Fruit fly (Drosophila melanogaster) whole organism, wandering third instar larva: ENCODE results near the gene CG6184.

Experiments used
- Abd-B ChIP-seq: fragments of >200 bp; optimal IDR thresholded peaks from 2 replicates; lab custom pipeline; 2017; ENCODE audit warnings: missing biosample characterization, missing genetic modification characterization
- CG32264 ChIP-seq: fragments of 200-800 bp; sonication (Bioruptor generic); optimal IDR thresholded peaks from 2 replicates; lab custom pipeline; 2016; ENCODE audit warnings: missing biosample characterization, missing genetic modification characterization
- CG9705 ChIP-seq: fragments of 200-800 bp; sonication (Bioruptor generic); optimal IDR thresholded peaks from 2 replicates; lab custom pipeline; 2018; ENCODE audit warnings: missing biosample characterization, mild to moderate bottlenecking, missing genetic modification characterization
- CrebA ChIP-seq: fragments of 200-800 bp; sonication (Bioruptor generic); optimal IDR thresholded peaks from 2 replicates; lab custom pipeline; 2016; ENCODE audit warnings: missing biosample characterization, mild to moderate bottlenecking, missing genetic modification characterization, borderline replicate concordance
- Dif ChIP-seq: fragments of 200-275, 200-300 bp; sonication (Bioruptor generic); optimal IDR thresholded peaks from 2 replicates; lab custom pipeline; 2018; ENCODE audit warnings: missing biosample characterization, missing genetic modification characterization; ENCODE audit not compliant: partially characterized antibody
- HLH106 ChIP-seq: fragments of 200-800 bp; optimal IDR thresholded peaks from 3 replicates; lab custom pipeline; 2019; ENCODE audit warnings: missing biosample characterization, mild to moderate bottlenecking, missing genetic modification characterization, moderate library complexity
- Hnf4 ChIP-seq: fragments of 200-800 bp; sonication (Bioruptor generic); optimal IDR thresholded peaks from 2 replicates; lab custom pipeline; 2016; ENCODE audit warnings: missing biosample characterization, mild to moderate bottlenecking, missing genetic modification characterization
- Hr78 ChIP-seq: fragments of >200 bp; optimal IDR thresholded peaks from 2 replicates; lab custom pipeline; 2017; ENCODE audit warnings: missing biosample characterization, missing genetic modification characterization
- Jra ChIP-seq: sonication (Bioruptor generic); optimal IDR thresholded peaks from 2 replicates; lab custom pipeline; 2016; ENCODE audit warnings: missing biosample characterization, missing genetic modification characterization
- Mio ChIP-seq: sonication (Bioruptor generic); optimal IDR thresholded peaks from 2 replicates; lab custom pipeline; 2016; ENCODE audit warnings: missing biosample characterization, missing genetic modification characterization
- N ChIP-seq: fragments of >200 bp; optimal IDR thresholded peaks from 2 replicates; lab custom pipeline; 2018; ENCODE audit warnings: missing biosample characterization, missing external identifiers, missing genetic modification characterization
- OdsH ChIP-seq: fragments of 200-800 bp; sonication (Bioruptor generic); optimal IDR thresholded peaks from 2 replicates; lab custom pipeline; 2016; ENCODE audit warnings: missing biosample characterization, mild to moderate bottlenecking, missing genetic modification characterization
- Rel ChIP-seq, 2 experiments: fragments of 200-800 bp; sonication (Bioruptor generic) in 1 of 2; optimal IDR thresholded peaks; 2 replicates in 1 of 2; 3 replicates in 1 of 2; lab custom pipeline; 2016 to 2019; ENCODE audit warnings: mild to moderate bottlenecking in 2 of 2, missing biosample characterization in 2 of 2, missing genetic modification characterization in 2 of 2, moderate library complexity in 1 of 2
- Sp1 ChIP-seq: fragments of 200-800 bp; sonication (Bioruptor generic); optimal IDR thresholded peaks from 3 replicates; lab custom pipeline; 2019; ENCODE audit warnings: missing biosample characterization, mild to moderate bottlenecking, missing genetic modification characterization, moderate library complexity
- Vsx2 ChIP-seq: fragments of 200-300, 225-300 bp; sonication (Bioruptor generic); optimal IDR thresholded peaks from 2 replicates; lab custom pipeline; 2018; ENCODE audit warnings: missing biosample characterization, missing genetic modification characterization; ENCODE audit not compliant: partially characterized antibody
- br ChIP-seq: fragments of 200-800 bp; sonication (Bioruptor generic); optimal IDR thresholded peaks from 2 replicates; lab custom pipeline; 2016; ENCODE audit warnings: missing biosample characterization, missing genetic modification characterization
- brk ChIP-seq: fragments of 200-800 bp; sonication (Bioruptor generic); optimal IDR thresholded peaks from 2 replicates; lab custom pipeline; 2016; ENCODE audit warnings: missing biosample characterization, mild to moderate bottlenecking, missing genetic modification characterization
- dmrt93B ChIP-seq: fragments of 200-800 bp; sonication (Bioruptor generic); optimal IDR thresholded peaks from 2 replicates; lab custom pipeline; 2018; ENCODE audit warnings: missing biosample characterization, mild to moderate bottlenecking, missing genetic modification characterization
- dsf ChIP-seq: sonication (Bioruptor generic); optimal IDR thresholded peaks from 2 replicates; lab custom pipeline; 2016; ENCODE audit warnings: missing biosample characterization, missing genetic modification characterization, borderline replicate concordance
- ey ChIP-seq: fragments of 200-800 bp; sonication (Bioruptor generic); optimal IDR thresholded peaks from 2 replicates; lab custom pipeline; 2016; ENCODE audit warnings: missing biosample characterization, missing genetic modification characterization
- foxo ChIP-seq, 2 experiments: fragments of 200-800 bp; sonication (Bioruptor generic); optimal IDR thresholded peaks; 2 replicates in 1 of 2; 3 replicates in 1 of 2; lab custom pipeline; 2016 to 2017; ENCODE audit warnings: missing biosample characterization in 2 of 2, missing genetic modification characterization in 2 of 2
- fru ChIP-seq: fragments of 200-800 bp; sonication (Bioruptor generic); optimal IDR thresholded peaks from 3 replicates; lab custom pipeline; 2016; ENCODE audit warnings: missing biosample characterization, mild to moderate bottlenecking, missing genetic modification characterization
- h ChIP-seq: fragments of 200-800 bp; sonication (Bioruptor generic); optimal IDR thresholded peaks from 3 replicates; lab custom pipeline; 2016; ENCODE audit warnings: missing biosample characterization, mild to moderate bottlenecking, missing genetic modification characterization
- jim ChIP-seq: fragments of 175-275, 200-325 bp; sonication (Bioruptor generic); optimal IDR thresholded peaks from 2 replicates; lab custom pipeline; 2016; ENCODE audit warnings: missing biosample characterization, mild to moderate bottlenecking, missing genetic modification characterization
- lola ChIP-seq: fragments of >200 bp; optimal IDR thresholded peaks from 2 replicates; lab custom pipeline; 2017; ENCODE audit warnings: missing biosample characterization, missing genetic modification characterization
- pan ChIP-seq: fragments of >200 bp; optimal IDR thresholded peaks from 2 replicates; lab custom pipeline; 2017
- psq ChIP-seq: fragments of 200-800 bp; sonication (Bioruptor generic); optimal IDR thresholded peaks from 3 replicates; lab custom pipeline; 2017; ENCODE audit warnings: missing biosample characterization, mild to moderate bottlenecking, missing genetic modification characterization, moderate library complexity
- rgr ChIP-seq: fragments of 200-800 bp; sonication (Bioruptor generic); optimal IDR thresholded peaks from 3 replicates; lab custom pipeline; 2016; ENCODE audit warnings: missing biosample characterization, mild to moderate bottlenecking, missing genetic modification characterization
- sage ChIP-seq: fragments of 200-800 bp; sonication (Bioruptor generic); optimal IDR thresholded peaks from 2 replicates; lab custom pipeline; 2016; ENCODE audit warnings: missing biosample characterization, mild to moderate bottlenecking, missing genetic modification characterization
- tai ChIP-seq: sonication (Bioruptor generic); optimal IDR thresholded peaks from 2 replicates; lab custom pipeline; 2016; ENCODE audit warnings: missing biosample characterization, missing genetic modification characterization
- woc ChIP-seq: sonication (Bioruptor generic); optimal IDR thresholded peaks from 2 replicates; lab custom pipeline; 2016; ENCODE audit warnings: missing biosample characterization, mild to moderate bottlenecking, missing genetic modification characterization

CG6184 gene

dm6 chr3R:19606954-19607353 is 50.7 kb downstream of the CG6184 start, which contains the start of gene CG17751:
CG17751 (plus strand) TSS chr3R:19607254.
- TF ChIP-seq rgr (GFP tag; lab: Kevin White, UChicago), result no peak
- no peak for TF ChIP-seq Mio
- no peak for TF ChIP-seq CG9705 (GFP tag; lab: Kevin White, UChicago)
- no peak for TF ChIP-seq psq (GFP tag; lab: Kevin White, UChicago)
- TF ChIP-seq Vsx2 (GFP tag; lab: Kevin White, UChicago), result no peak
- TF ChIP-seq woc, result no peak
- no peak for TF ChIP-seq Rel (GFP tag; optimal IDR thresholded peaks at IDR 0.05; lab: Kevin White, UChicago)
- no peak for TF ChIP-seq Rel (tag; optimal IDR thresholded peaks at IDR 0.05; lab: Kevin White, UChicago)
- TF ChIP-seq Sp1 (GFP tag; lab: Kevin White, UChicago), result no peak

- no peak for TF ChIP-seq sage (GFP tag; lab: Kevin White, UChicago)
- TF ChIP-seq psq (GFP tag; lab: Kevin White, UChicago), result peak; percentile 57
- peak; percentile 36 for TF ChIP-seq dmrt93B (GFP tag; lab: Kevin White, UChicago)
- TF ChIP-seq Abd-B (GFP tag; lab: Kevin White, UChicago), result no peak
- peak; percentile 80 for TF ChIP-seq HLH106 (tag; lab: Kevin White, UChicago)
- peak; percentile 34 for TF ChIP-seq woc
- peak; percentile 69 for TF ChIP-seq Hnf4 (GFP tag; lab: Kevin White, UChicago)
- no peak for TF ChIP-seq Hr78
- no peak for TF ChIP-seq Rel (GFP tag; optimal IDR thresholded peaks at IDR 0.05; lab: Kevin White, UChicago)
- TF ChIP-seq Rel (tag; optimal IDR thresholded peaks at IDR 0.05; lab: Kevin White, UChicago), result no peak
- no peak for TF ChIP-seq N (GFP tag; lab: Kevin White, UChicago)
- peak; percentile 1 for TF ChIP-seq CG9705 (GFP tag; lab: Kevin White, UChicago)
- peak; percentile 81 for TF ChIP-seq br (GFP tag; lab: Kevin White, UChicago)
- TF ChIP-seq Sp1 (GFP tag; lab: Kevin White, UChicago), result no peak
- peak; percentile 80 for TF ChIP-seq h (GFP tag; lab: Kevin White, UChicago)
- TF ChIP-seq Dif (GFP tag; lab: Kevin White, UChicago), result no peak
- peak; percentile 72 for TF ChIP-seq OdsH (GFP tag; lab: Kevin White, UChicago)
- TF ChIP-seq dsf, result no peak
- peak; percentile 47 for TF ChIP-seq tai (GFP tag; lab: Kevin White, UChicago)
- TF ChIP-seq lola (GFP tag; lab: Kevin White, UChicago), result no peak
- TF ChIP-seq rgr (GFP tag; lab: Kevin White, UChicago), result peak; percentile 79
- peak; percentile 37 for TF ChIP-seq CG32264 (GFP tag; lab: Kevin White, UChicago)
- TF ChIP-seq foxo (GFP tag; optimal IDR thresholded peaks at IDR 0.05; lab: Kevin White, UChicago), result peak; percentile 6 to 75
- TF ChIP-seq brk (GFP tag; lab: Kevin White, UChicago), result peak; percentile 70
- peak; percentile 75 for TF ChIP-seq ey (GFP tag; lab: Kevin White, UChicago)
- TF ChIP-seq Jra (GFP tag; lab: Kevin White, UChicago), result no peak
- TF ChIP-seq jim (GFP tag; lab: Kevin White, UChicago), result no peak
- no peak for TF ChIP-seq pan
- TF ChIP-seq fru, result peak; percentile 71
- TF ChIP-seq Mio, result peak; percentile 9
- peak; percentile 3 for TF ChIP-seq CrebA
These were observed 54.7 kb downstream of the CG6184 start, which contains the start of gene CG7342 for dm6 chr3R:19602996-19603395. CG7342 (plus strand) TSS chr3R:19603375.
